Worm (Caenorhabditis elegans) whole organism, L4/young adult: Measurements from ENCODE around the gene W02B12.13.

Experiments
- W03F9.2 ChIP-seq: fragments of 150-350 bp; optimal IDR thresholded peaks from 2 replicates; lab custom pipeline; 2014; ENCODE audit warnings: missing biosample characterization, missing genetic modification characterization
- dao-5 ChIP-seq: sonication (generic microtip); optimal IDR thresholded peaks from 2 replicates; lab custom pipeline; 2016; ENCODE audit warnings: missing genotype, missing genetic modification characterization, moderate library complexity, missing compliant biosample characterization
- him-1 ChIP-seq: sonication (generic microtip); optimal IDR thresholded peaks from 2 replicates; lab custom pipeline; 2016; ENCODE audit warnings: missing genotype, missing genetic modification reagents, missing genetic modification characterization, missing compliant biosample characterization

- no peak for TF ChIP-seq dao-5
- TF ChIP-seq him-1: no peak
- no peak for TF ChIP-seq W03F9.2 (tag; lab: Kevin White, UChicago)
These were observed 24.6 kb downstream of the W02B12.13 start, which contains the start of gene cisd-1 for ce11 chrII:11469574-11470108.
